Worm (Caenorhabditis elegans): ENCODE results near the gene ttr-27.

DNA sequence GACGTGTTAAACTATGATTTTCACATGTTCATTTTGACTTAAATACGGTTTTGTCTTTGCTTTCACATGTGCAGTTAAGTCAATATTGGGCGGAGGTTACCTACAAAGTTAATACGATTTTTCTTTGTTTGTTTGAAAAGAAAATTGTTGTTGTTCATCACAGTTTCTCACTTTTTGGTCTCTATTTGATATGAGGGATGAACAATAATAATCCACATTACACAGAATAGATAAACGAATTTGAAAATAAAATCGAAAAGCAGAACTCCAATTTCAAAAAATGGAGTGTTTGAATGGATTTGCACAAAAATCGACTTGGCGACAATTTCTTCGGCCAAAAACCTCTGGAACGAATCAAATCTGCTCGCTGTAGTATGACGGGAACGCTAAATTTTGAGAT, 2.8 kb upstream of the ttr-27 start, which contains the start of gene ttr-29:
- TF ChIP-seq C38D4.7 (GFP tag; optimal IDR thresholded peaks at IDR 0.05) (no peak), dve-1 (tag; optimal IDR thresholded peaks at IDR 0.05) (no peak), hlh-15 (tag; optimal IDR thresholded peaks at IDR 0.05) (no peak), pqm-1 (tag; optimal IDR thresholded peaks at IDR 0.05) (no peak), ceh-14 (tag; optimal IDR thresholded peaks at IDR 0.05) (no peak), ama-1 (optimal IDR thresholded peaks at IDR 0.05) (no peak), pha-4 (tag; optimal IDR thresholded peaks at IDR 0.05) (no peak), ceh-48 (tag; optimal IDR thresholded peaks at IDR 0.05) (no peak), che-1 (tag; optimal IDR thresholded peaks at IDR 0.05) (no peak), ceh-24 (tag; optimal IDR thresholded peaks at IDR 0.05) (no peak), ceh-30 (tag; optimal IDR thresholded peaks at IDR 0.05) (no peak)
